Worm (Caenorhabditis elegans): Measurements from ENCODE around the gene hach-1.

Gene hach-1

ce11 chrIII:5564799-5565198 lies 9.5 kb downstream of the hach-1 start, which contains the start of gene mlc-3:
Gene mlc-3 (plus strand): TSS chrIII:5565025.
- TF ChIP-seq tbx-2 (tag; optimal IDR thresholded peaks at IDR 0.05) (peak; percentile 3), lin-39 (tag; optimal IDR thresholded peaks at IDR 0.05) (no peak), ama-1 (optimal IDR thresholded peaks at IDR 0.05) (peak; percentile 32), snu-23 (GFP tag; optimal IDR thresholded peaks at IDR 0.05) (peak; percentile 26), sox-4 (tag; optimal IDR thresholded peaks at IDR 0.05) (no peak), nhr-77 (tag; optimal IDR thresholded peaks at IDR 0.05) (peak; percentile 16), xbp-1 (tag; optimal IDR thresholded peaks at IDR 0.05) (peak; percentile 2), dsc-1 (tag; optimal IDR thresholded peaks at IDR 0.05) (peak; percentile 11), rnt-1 (tag; optimal IDR thresholded peaks at IDR 0.05) (peak; percentile 65), ceh-90 (tag; optimal IDR thresholded peaks at IDR 0.05) (no peak), ceh-88 (GFP tag; IDR thresholded peaks at IDR 0.05) (no peak), lsy-2 (tag; optimal IDR thresholded peaks at IDR 0.05) (peak in 1 of 2 experiments; percentile 32), unc-130 (tag; optimal IDR thresholded peaks at IDR 0.05) (no peak), pag-3 (tag; optimal IDR thresholded peaks at IDR 0.05; ENCODE audit: borderline replicate concordance, insufficient read depth) (peak; percentile 56), nhr-19 (GFP tag; conservative IDR thresholded peaks at IDR 0.05) (peak; percentile 52), nhr-71 (tag; optimal IDR thresholded peaks at IDR 0.05) (peak; percentile 52), sptf-1 (tag; optimal IDR thresholded peaks at IDR 0.05) (no peak), lin-14 (GFP tag; optimal IDR thresholded peaks at IDR 0.05) (peak; percentile 48), nhr-20 (tag; optimal IDR thresholded peaks at IDR 0.05) (peak; percentile 40)

ce11 chrIII:5565699-5566098 lies 10.4 kb downstream of the hach-1 start:
- TF ChIP-seq snu-23 (GFP tag; optimal IDR thresholded peaks at IDR 0.05) (peak; percentile 1), nhr-19 (GFP tag; conservative IDR thresholded peaks at IDR 0.05) (peak; percentile 13; the same call in 1 of the 2 replicates), nhr-71 (tag; optimal IDR thresholded peaks at IDR 0.05) (peak; percentile 33), dsc-1 (tag; optimal IDR thresholded peaks at IDR 0.05) (peak; percentile 26), Y116A8C.19 (tag; optimal IDR thresholded peaks at IDR 0.05; ENCODE audit: borderline replicate concordance) (no peak), lin-14 (GFP tag; optimal IDR thresholded peaks at IDR 0.05) (peak; percentile 28), rnt-1 (tag; optimal IDR thresholded peaks at IDR 0.05) (peak; percentile 55), pag-3 (tag; optimal IDR thresholded peaks at IDR 0.05; ENCODE audit: borderline replicate concordance, insufficient read depth) (peak; percentile 89), sup-37 (GFP tag; optimal IDR thresholded peaks at IDR 0.05) (no peak)

- TF ChIP-seq aha-1 (tag; optimal IDR thresholded peaks at IDR 0.05): no peak
- TF ChIP-seq fkh-4 (tag; optimal IDR thresholded peaks at IDR 0.05; ENCODE audit: borderline replicate concordance): no peak
- no peak for TF ChIP-seq nhr-71 (tag; optimal IDR thresholded peaks at IDR 0.05)
- no peak for TF ChIP-seq jun-1 (tag; optimal IDR thresholded peaks at IDR 0.05)
- no peak for TF ChIP-seq zip-4 (GFP tag; optimal IDR thresholded peaks at IDR 0.05)
- peak; percentile 51 for TF ChIP-seq nhr-85 (tag)
- no peak for TF ChIP-seq aly-2 (tag; optimal IDR thresholded peaks at IDR 0.05)
- no peak for TF ChIP-seq C34B4.2 (tag; optimal IDR thresholded peaks at IDR 0.05)
Measured at ce11 chrIII:5566496-5566895, 11.2 kb downstream of the hach-1 start.

ce11 chrIII:5568265-5568664 lies 13.0 kb downstream of the hach-1 start:
- TF ChIP-seq unc-30 (tag; optimal IDR thresholded peaks at IDR 0.05): no peak
- no peak for TF ChIP-seq fos-1 (tag; optimal IDR thresholded peaks at IDR 0.05)
- TF ChIP-seq unc-62 (GFP tag; optimal IDR thresholded peaks at IDR 0.05): no peak
- no peak for TF ChIP-seq zag-1 (tag; optimal IDR thresholded peaks at IDR 0.05)
- TF ChIP-seq isw-1 (GFP tag; IDR thresholded peaks at IDR 0.05): no peak
- TF ChIP-seq ets-5 (GFP tag; IDR thresholded peaks at IDR 0.05): no peak
- TF ChIP-seq nhr-71 (tag; optimal IDR thresholded peaks at IDR 0.05): no peak
- TF ChIP-seq nhr-84 (tag; optimal IDR thresholded peaks at IDR 0.05): no peak
- TF ChIP-seq nhr-12 (tag; optimal IDR thresholded peaks at IDR 0.05): no peak
- no peak for TF ChIP-seq efl-1 (optimal IDR thresholded peaks at IDR 0.05)
- TF ChIP-seq efl-1 (GFP tag; optimal IDR thresholded peaks at IDR 0.05 in 1 of 2): no peak
